Fruit fly (Drosophila melanogaster) whole organism, embryonic: ENCODE data around the gene vito.

Source experiments
- Adf1 ChIP-seq: fragments of 200-800 bp; sonication (Bioruptor generic); IDR thresholded peaks from 2 replicates; pipeline ENCODE4 v1.3.6; 2022; ENCODE audit warnings: missing biosample characterization, missing genetic modification characterization
- Antp ChIP-seq: fragments of 200-800 bp; sonication (Bioruptor generic); optimal IDR thresholded peaks from 3 replicates; lab custom pipeline; 2016; ENCODE audit warnings: missing biosample characterization, missing genetic modification characterization
- CG10267 ChIP-seq: fragments of 200-800 bp; sonication (Bioruptor generic); optimal IDR thresholded peaks from 2 replicates; lab custom pipeline; 2018; ENCODE audit warnings: missing biosample characterization, mild to moderate bottlenecking, missing genetic modification characterization, moderate library complexity
- CG12071 ChIP-seq: fragments of 200-800 bp; sonication (Bioruptor generic); optimal IDR thresholded peaks from 3 replicates; lab custom pipeline; 2018; ENCODE audit warnings: missing biosample characterization, mild to moderate bottlenecking, missing genetic modification characterization
- CG12219 ChIP-seq: fragments of 200-800 bp; sonication (Bioruptor generic); optimal IDR thresholded peaks from 3 replicates; lab custom pipeline; 2018; ENCODE audit warnings: missing biosample characterization, mild to moderate bottlenecking, missing genetic modification characterization
- CG14667 ChIP-seq: fragments of 200-800 bp; sonication (Bioruptor generic); IDR thresholded peaks from 2 replicates; pipeline ENCODE4 v1.3.6; 2022; ENCODE audit warnings: missing biosample characterization, missing genetic modification characterization
- CG14860 ChIP-seq: fragments of 200-800 bp; sonication (Bioruptor generic); IDR thresholded peaks from 3 replicates; pipeline ENCODE4 v1.3.6; 2022; ENCODE audit warnings: missing biosample characterization, missing genetic modification characterization; ENCODE audit not compliant: partially characterized antibody
- CG15479 ChIP-seq: fragments of 200-800 bp; sonication (Bioruptor generic); optimal IDR thresholded peaks from 3 replicates; lab custom pipeline; 2019; ENCODE audit warnings: missing biosample characterization, mild to moderate bottlenecking, missing genetic modification characterization, moderate library complexity
- CG1832 ChIP-seq: fragments of 200-800 bp; sonication (Bioruptor generic); optimal IDR thresholded peaks from 2 replicates; lab custom pipeline; 2017; ENCODE audit warnings: missing biosample characterization, mild to moderate bottlenecking, missing genetic modification characterization, inconsistent platforms
- CG18599 ChIP-seq: fragments of 200-800 bp; sonication (Bioruptor generic); optimal IDR thresholded peaks from 3 replicates; lab custom pipeline; 2017; ENCODE audit warnings: missing biosample characterization, missing genetic modification characterization, mild to moderate bottlenecking, moderate library complexity, missing genetic modification reagents
- CG2202 ChIP-seq: fragments of 200-800 bp; sonication (Bioruptor generic); optimal IDR thresholded peaks from 2 replicates; lab custom pipeline; 2018; ENCODE audit warnings: missing biosample characterization, mild to moderate bottlenecking, missing genetic modification characterization
- CG3065 ChIP-seq: fragments of 200-800 bp; sonication (Bioruptor generic); optimal IDR thresholded peaks from 2 replicates; lab custom pipeline; 2016; ENCODE audit warnings: missing biosample characterization, missing genetic modification characterization
- CG3995 ChIP-seq: fragments of 200-800 bp; sonication (Bioruptor generic); optimal IDR thresholded peaks from 3 replicates; lab custom pipeline; 2016; ENCODE audit warnings: missing biosample characterization, missing genetic modification characterization
- CG7745 ChIP-seq: fragments of 200-800 bp; sonication (Bioruptor generic); optimal IDR thresholded peaks from 2 replicates; lab custom pipeline; 2018; ENCODE audit warnings: missing biosample characterization, mild to moderate bottlenecking, missing genetic modification characterization, moderate library complexity
- CG8924 ChIP-seq: fragments of 200-800 bp; optimal IDR thresholded peaks from 3 replicates; lab custom pipeline; 2019; ENCODE audit warnings: missing biosample characterization, mild to moderate bottlenecking, missing genetic modification characterization, moderate library complexity
- CG9876 ChIP-seq: fragments of 200-800 bp; sonication (Bioruptor generic); optimal IDR thresholded peaks from 2 replicates; lab custom pipeline; 2016; ENCODE audit warnings: missing biosample characterization, missing genetic modification characterization
- Dbx ChIP-seq: fragments of 200-800 bp; sonication (Bioruptor generic); IDR thresholded peaks from 3 replicates; pipeline ENCODE4 v1.3.6; 2022; ENCODE audit warnings: missing biosample characterization, missing genetic modification characterization
- Deaf1 ChIP-seq: fragments of 200-800 bp; optimal IDR thresholded peaks from 3 replicates; lab custom pipeline; 2019; ENCODE audit warnings: missing biosample characterization, mild to moderate bottlenecking, missing genetic modification characterization, moderate library complexity
- Dref ChIP-seq: fragments of 200-800 bp; sonication (Bioruptor generic); IDR thresholded peaks from 2 replicates; pipeline ENCODE4 v1.3.6; 2022; ENCODE audit warnings: missing biosample characterization, missing genetic modification characterization
- Fer1 ChIP-seq: fragments of 200-800 bp; sonication (Bioruptor generic); optimal IDR thresholded peaks from 2 replicates; lab custom pipeline; 2017; ENCODE audit warnings: missing biosample characterization, mild to moderate bottlenecking, missing genetic modification characterization
- HmgZ ChIP-seq: fragments of 200-800 bp; sonication (Bioruptor generic); optimal IDR thresholded peaks from 2 replicates; lab custom pipeline; 2018; ENCODE audit warnings: missing biosample characterization, mild to moderate bottlenecking, missing genetic modification characterization
- MBD-R2 ChIP-seq: fragments of 200-800 bp; sonication (Bioruptor generic); IDR thresholded peaks from 2 replicates; pipeline ENCODE4 v1.3.6; 2022; ENCODE audit warnings: missing biosample characterization, missing genetic modification characterization
- MESR4 ChIP-seq: fragments of 200-800 bp; sonication (Bioruptor generic); optimal IDR thresholded peaks from 2 replicates; lab custom pipeline; 2018; ENCODE audit warnings: missing biosample characterization, mild to moderate bottlenecking, missing genetic modification characterization, moderate library complexity
- Med ChIP-seq: fragments of 200-800 bp; sonication (Bioruptor generic); peaks from one replicate; lab custom pipeline; 2016; ENCODE audit warnings: missing biosample characterization, missing genetic modification characterization, mild to moderate bottlenecking, inconsistent platforms, moderate library complexity
- Pdp1 ChIP-seq, 2 experiments: fragments of 200-800 bp; sonication (Bioruptor generic); optimal IDR thresholded peaks; 3 replicates each; lab custom pipeline; 2016; ENCODE audit warnings: missing biosample characterization in 2 of 2, missing genetic modification characterization in 2 of 2, mild to moderate bottlenecking in 1 of 2, moderate library complexity in 1 of 2
- Rx ChIP-seq: fragments of 200-800 bp; sonication (Bioruptor generic); IDR thresholded peaks from 2 replicates; pipeline ENCODE4 v1.3.6; 2022; ENCODE audit warnings: missing biosample characterization, missing genetic modification characterization
- Sox100B ChIP-seq: fragments of 200-800 bp; sonication (Bioruptor generic); optimal IDR thresholded peaks from 3 replicates; lab custom pipeline; 2018; ENCODE audit warnings: missing biosample characterization, mild to moderate bottlenecking, missing genetic modification characterization
- az2 ChIP-seq: fragments of 200-800 bp; sonication (Bioruptor generic); optimal IDR thresholded peaks from 3 replicates; lab custom pipeline; 2016; ENCODE audit warnings: missing biosample characterization, missing genetic modification characterization
- chinmo ChIP-seq: fragments of 200-800 bp; sonication (Bioruptor generic); IDR thresholded peaks from 4 replicates; pipeline ENCODE4 v1.3.6; 2022; ENCODE audit warnings: missing biosample characterization, missing genetic modification characterization; ENCODE audit not compliant: partially characterized antibody
- crol ChIP-seq: fragments of 200-800 bp; sonication (Bioruptor generic); IDR thresholded peaks from 2 replicates; pipeline ENCODE4 v1.3.6; 2022; ENCODE audit warnings: missing biosample characterization, missing genetic modification characterization
- da ChIP-seq: fragments of 200-800 bp; sonication (Bioruptor generic); optimal IDR thresholded peaks from 2 replicates; lab custom pipeline; 2016; ENCODE audit warnings: missing biosample characterization, missing genetic modification characterization
- emc ChIP-seq: fragments of 200-800 bp; sonication (Bioruptor generic); optimal IDR thresholded peaks from 2 replicates; lab custom pipeline; 2016; ENCODE audit warnings: missing biosample characterization, missing genetic modification characterization
- ewg ChIP-seq: fragments of 200-800 bp; sonication (Bioruptor generic); optimal IDR thresholded peaks from 3 replicates; lab custom pipeline; 2017; ENCODE audit warnings: mild to moderate bottlenecking, missing biosample characterization, missing genetic modification reagents, missing genetic modification characterization
- grn ChIP-seq: fragments of 200-800 bp; sonication (Bioruptor generic); optimal IDR thresholded peaks from 3 replicates; lab custom pipeline; 2017; ENCODE audit warnings: missing biosample characterization, missing genetic modification characterization
- h ChIP-seq: fragments of >200 bp; optimal IDR thresholded peaks from 2 replicates; lab custom pipeline; 2017
- ham ChIP-seq: fragments of 200-800 bp; sonication (Bioruptor generic); IDR thresholded peaks from 2 replicates; pipeline ENCODE4 v1.3.6; 2022; ENCODE audit warnings: missing biosample characterization, missing genetic modification characterization
- hb ChIP-seq: fragments of 200-800 bp; sonication (Bioruptor generic); IDR thresholded peaks from 3 replicates; pipeline ENCODE4 v1.3.6; 2022; ENCODE audit warnings: missing biosample characterization, missing genetic modification characterization; ENCODE audit not compliant: partially characterized antibody
- lab ChIP-seq: fragments of 200-800 bp; sonication (Bioruptor generic); optimal IDR thresholded peaks from 3 replicates; lab custom pipeline; 2017; ENCODE audit warnings: missing biosample characterization, missing genetic modification characterization, mild to moderate bottlenecking, moderate library complexity, missing genetic modification reagents
- nerfin-1 ChIP-seq: fragments of 200-800 bp; sonication (Bioruptor generic); optimal IDR thresholded peaks from 3 replicates; lab custom pipeline; 2019; ENCODE audit warnings: missing biosample characterization, mild to moderate bottlenecking, missing genetic modification characterization, moderate library complexity
- pan ChIP-seq, 4 experiments: fragments of >200 bp in 3 of 4; fragments of 200-800 bp in 1 of 4; sonication (Bioruptor generic) in 1 of 4; optimal IDR thresholded peaks in 3 of 4; IDR thresholded peaks in 1 of 4; 2 replicates each; pipeline versions ENCODE4 v1.3.6 to Lab custom; 2017 to 2022; ENCODE audit warnings: missing biosample characterization in 2 of 4, missing genetic modification characterization in 2 of 4, mixed read lengths in 1 of 4
- pros ChIP-seq: fragments of 200-800 bp; sonication (Bioruptor generic); optimal IDR thresholded peaks from 3 replicates; lab custom pipeline; 2019; ENCODE audit warnings: missing biosample characterization, mild to moderate bottlenecking, missing genetic modification characterization, moderate library complexity
- repo ChIP-seq: fragments of 200-800 bp; sonication (Bioruptor generic); optimal IDR thresholded peaks from 2 replicates; lab custom pipeline; 2016; ENCODE audit warnings: missing biosample characterization, missing genetic modification characterization
- rib ChIP-seq: fragments of 200-800 bp; sonication (Bioruptor generic); IDR thresholded peaks from 2 replicates; pipeline ENCODE4 v1.3.6; 2022; ENCODE audit warnings: missing biosample characterization, missing genetic modification characterization
- sd ChIP-seq: fragments of 200-800 bp; sonication (Bioruptor generic); optimal IDR thresholded peaks from 3 replicates; lab custom pipeline; 2018; ENCODE audit warnings: missing biosample characterization, mild to moderate bottlenecking, missing genetic modification characterization, moderate library complexity
- sna ChIP-seq: fragments of 200-800 bp; sonication (Bioruptor generic); IDR thresholded peaks from 2 replicates; pipeline ENCODE4 v1.3.6; 2022; ENCODE audit warnings: missing biosample characterization, missing genetic modification characterization; ENCODE audit not compliant: partially characterized antibody
- so ChIP-seq: fragments of 200-800 bp; sonication (Bioruptor generic); IDR thresholded peaks from 3 replicates; pipeline ENCODE4 v1.3.6; 2022; ENCODE audit warnings: missing biosample characterization, missing genetic modification characterization
- tup ChIP-seq: fragments of 200-800 bp; sonication (Bioruptor generic); optimal IDR thresholded peaks from 2 replicates; lab custom pipeline; 2016; ENCODE audit warnings: missing biosample characterization, mild to moderate bottlenecking, missing genetic modification characterization, moderate library complexity
- z ChIP-seq: fragments of 200-800 bp; sonication (Bioruptor generic); IDR thresholded peaks from 3 replicates; pipeline ENCODE4 v1.3.6; 2022; ENCODE audit warnings: missing biosample characterization, missing genetic modification characterization
- zf30C ChIP-seq: fragments of 200-800 bp; sonication (Bioruptor generic); optimal IDR thresholded peaks from 3 replicates; lab custom pipeline; 2018; ENCODE audit warnings: missing biosample characterization, mild to moderate bottlenecking, missing genetic modification characterization

vito gene

DNA sequence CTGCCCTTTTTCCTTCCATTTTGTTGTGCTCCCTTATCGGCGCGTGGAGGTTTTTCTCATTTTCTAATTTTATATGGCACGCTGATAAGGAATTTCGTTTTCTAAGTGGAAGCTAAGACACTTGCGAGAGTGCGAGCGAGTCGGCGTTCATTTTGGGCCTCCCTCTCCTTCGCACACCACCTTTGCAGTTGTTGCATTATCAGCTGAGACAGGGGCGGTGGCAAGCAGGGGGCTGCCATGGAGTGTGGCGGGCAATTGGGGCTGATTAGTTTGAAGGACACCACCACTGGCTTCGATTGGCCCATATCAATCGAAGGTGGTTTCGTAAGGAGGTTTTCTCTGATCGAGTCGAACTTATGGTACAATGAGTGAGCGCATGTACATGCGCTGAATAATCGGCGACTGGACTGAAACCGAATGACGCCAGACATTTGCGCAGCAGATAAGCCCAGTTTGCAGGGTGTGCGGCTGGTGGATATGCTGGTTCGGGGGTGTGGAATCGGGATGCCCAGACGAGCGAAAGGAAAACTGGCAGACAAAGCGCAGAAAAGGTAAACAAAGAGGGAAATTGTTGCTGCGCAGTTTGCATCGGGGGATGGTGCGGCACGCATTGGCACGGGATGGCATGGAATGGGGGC lies 32.6 kb upstream of the vito start (continued):
- TF ChIP-seq rib (GFP tag; lab: Robert Waterston, UW) (peak; percentile 17; the same call in 1 of the 2 replicates), CG12071 (GFP tag; lab: Kevin White, UChicago) (peak; percentile 10), Adf1 (GFP tag; lab: Robert Waterston, UW) (peak; percentile 45), da (GFP tag; lab: Kevin White, UChicago) (peak; percentile 33), chinmo (peak; percentile 99), tup (GFP tag; lab: Kevin White, UChicago) (peak; percentile 10), CG14860 (no peak), CG8924 (tag; lab: Kevin White, UChicago) (no peak), CG1832 (GFP tag; lab: Kevin White, UChicago) (peak; percentile 69), hb (GFP tag; lab: Robert Waterston, UW) (0 out of 3 replicates have a peak, but pooled peaks have one; percentile 45), Deaf1 (tag; lab: Kevin White, UChicago) (peak; percentile 17), Sox100B (GFP tag; lab: Kevin White, UChicago) (no peak), CG15479 (GFP tag; lab: Kevin White, UChicago) (peak; percentile 91), CG2202 (tag; lab: Kevin White, UChicago) (no peak), MESR4 (GFP tag; lab: Kevin White, UChicago) (no peak), nerfin-1 (tag; lab: Kevin White, UChicago) (no peak), z (GFP tag; lab: Robert Waterston, UW) (peak; percentile 27; the same call in 1 of the 3 replicates), pros (GFP tag; lab: Kevin White, UChicago) (peak; percentile 86), pan (optimal IDR thresholded peaks at IDR 0.05; lab: Kevin White, UChicago) (no peak), pan (GFP tag; optimal IDR thresholded peaks at IDR 0.05 in 1 of 2, IDR thresholded peaks at IDR 0.05 in 1 of 2) (no peak), sna (GFP tag; lab: Robert Waterston, UW) (0 out of 2 replicates have a peak, but pooled peaks have one; percentile 28), Dbx (GFP tag; lab: Robert Waterston, UW) (peak; percentile 43; the same call in 1 of the 3 replicates), CG18599 (GFP tag; lab: Kevin White, UChicago) (peak; percentile 24), ewg (GFP tag; lab: Kevin White, UChicago) (no peak), lab (peak; percentile 74), Med (peak; percentile 75), sd (tag; lab: Kevin White, UChicago) (peak; percentile 59), CG12219 (GFP tag; lab: Kevin White, UChicago) (no peak), so (no peak; the same call in 2 of the 3 replicates), CG9876 (GFP tag; lab: Kevin White, UChicago) (no peak), repo (GFP tag; lab: Kevin White, UChicago) (no peak), Pdp1 (GFP tag; optimal IDR thresholded peaks at IDR 0.05; lab: Kevin White, UChicago) (peak in 1 of 2 experiments; percentile 63), Antp (no peak), crol (GFP tag; lab: Robert Waterston, UW) (peak; percentile 93), CG3995 (GFP tag; lab: Kevin White, UChicago) (no peak), HmgZ (tag; lab: Kevin White, UChicago) (peak; percentile 29), zf30C (GFP tag; lab: Kevin White, UChicago) (no peak), ham (GFP tag; lab: Robert Waterston, UW) (no peak), Dref (no peak), h (lab: Kevin White, UChicago) (no peak), MBD-R2 (GFP tag; lab: Robert Waterston, UW) (no peak), Fer1 (no peak), emc (GFP tag; lab: Kevin White, UChicago) (no peak), az2 (no peak), CG10267 (no peak), CG14667 (GFP tag; lab: Robert Waterston, UW) (no peak), CG3065 (GFP tag; lab: Kevin White, UChicago) (no peak), grn (GFP tag; lab: Kevin White, UChicago) (peak; percentile 97), Rx (GFP tag; lab: Robert Waterston, UW) (no peak), CG7745 (peak; percentile 67)
